Fruit fly (Drosophila melanogaster): ENCODE results near the gene wap.

The wap gene

DNA sequence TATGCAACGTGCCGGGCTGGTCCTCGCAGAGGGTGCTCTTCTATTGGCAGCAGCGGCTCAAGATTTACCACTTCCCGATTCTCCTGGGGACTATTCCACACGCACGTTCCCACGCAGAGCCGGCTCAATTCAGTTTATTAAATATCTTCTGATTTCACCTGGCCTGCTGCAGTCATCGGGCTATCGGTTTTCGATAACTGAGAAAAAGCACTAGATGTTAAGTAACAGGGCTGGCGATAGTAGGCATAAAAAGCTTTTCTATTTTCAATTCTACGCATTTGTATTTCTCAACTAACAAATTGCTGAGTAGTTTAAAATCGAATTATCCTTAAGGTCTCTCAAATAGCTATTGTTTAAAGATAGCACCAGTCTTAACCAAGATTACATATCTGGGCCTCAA, 16.6 kb upstream of the wap start, which contains the start of gene CG14613:
Gene CG14613 (minus strand): TSS at position 203 of the 400 bp plus-strand sequence.
- TF ChIP-seq Ets21C (GFP tag; optimal IDR thresholded peaks at IDR 0.05) (no peak), CG8319 (GFP tag; optimal IDR thresholded peaks at IDR 0.05) (no peak), net (GFP tag; optimal IDR thresholded peaks at IDR 0.05) (no peak), CG6808 (GFP tag; optimal IDR thresholded peaks at IDR 0.05) (no peak), Lpt (GFP tag; optimal IDR thresholded peaks at IDR 0.05) (no peak), cyc (GFP tag; optimal IDR thresholded peaks at IDR 0.05) (no peak), CG31627 (GFP tag; optimal IDR thresholded peaks at IDR 0.05) (no peak), CG34406 (GFP tag; optimal IDR thresholded peaks at IDR 0.05) (no peak), acj6 (GFP tag; optimal IDR thresholded peaks at IDR 0.05) (no peak), Eip75B (GFP tag; optimal IDR thresholded peaks at IDR 0.05) (no peak)

DNA sequence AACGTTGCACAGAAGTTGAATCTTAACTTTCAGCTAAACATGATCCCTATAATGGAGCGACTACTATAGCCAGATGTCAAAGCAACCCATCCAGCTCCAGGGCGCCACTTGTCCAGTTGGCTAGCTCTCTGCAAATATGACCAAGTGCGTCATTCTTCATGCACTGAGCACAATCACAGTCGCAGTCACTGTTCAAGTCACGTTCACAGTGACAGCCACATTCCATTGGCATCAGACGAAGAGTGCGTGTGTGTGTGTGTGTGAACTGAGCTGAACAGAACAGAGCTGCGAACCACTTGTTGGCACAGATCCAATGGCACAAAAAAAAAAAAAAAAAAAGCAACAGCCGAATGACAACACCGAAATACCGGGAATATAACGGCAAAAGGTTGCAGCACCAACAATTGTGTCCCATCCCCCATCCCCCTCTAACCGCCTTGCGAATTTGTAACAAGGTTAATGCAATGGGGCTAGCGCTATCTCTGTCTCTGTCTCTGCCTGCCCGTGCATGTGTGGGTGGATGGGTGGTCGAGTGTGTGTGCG, 6.1 kb upstream of the wap start:
- TF ChIP-seq spab (GFP tag; optimal IDR thresholded peaks at IDR 0.05) (no peak), eg (GFP tag; IDR thresholded peaks at IDR 0.05) (peak; percentile 58; the same call in 1 of the 3 replicates), CG7368 (GFP tag; optimal IDR thresholded peaks at IDR 0.05) (peak; percentile 6), Eip93F (GFP tag; optimal IDR thresholded peaks at IDR 0.05) (no peak), Eip75B (GFP tag; optimal IDR thresholded peaks at IDR 0.05) (no peak), Sox14 (GFP tag; optimal IDR thresholded peaks at IDR 0.05) (no peak), CG31627 (GFP tag; optimal IDR thresholded peaks at IDR 0.05) (no peak), lz (GFP tag; optimal IDR thresholded peaks at IDR 0.05) (no peak), cyc (GFP tag; optimal IDR thresholded peaks at IDR 0.05) (no peak), dac (GFP tag; optimal IDR thresholded peaks at IDR 0.05) (no peak), CG15336 (GFP tag; IDR thresholded peaks at IDR 0.05) (0 out of 2 replicates have a peak, but pooled peaks have one; percentile 22), vri (GFP tag; optimal IDR thresholded peaks at IDR 0.05) (no peak), fkh (GFP tag; optimal IDR thresholded peaks at IDR 0.05) (no peak), CG8119 (GFP tag; IDR thresholded peaks at IDR 0.05) (no peak), CG9139 (GFP tag; optimal IDR thresholded peaks at IDR 0.05) (no peak), topi (GFP tag; optimal IDR thresholded peaks at IDR 0.05) (no peak)

DNA sequence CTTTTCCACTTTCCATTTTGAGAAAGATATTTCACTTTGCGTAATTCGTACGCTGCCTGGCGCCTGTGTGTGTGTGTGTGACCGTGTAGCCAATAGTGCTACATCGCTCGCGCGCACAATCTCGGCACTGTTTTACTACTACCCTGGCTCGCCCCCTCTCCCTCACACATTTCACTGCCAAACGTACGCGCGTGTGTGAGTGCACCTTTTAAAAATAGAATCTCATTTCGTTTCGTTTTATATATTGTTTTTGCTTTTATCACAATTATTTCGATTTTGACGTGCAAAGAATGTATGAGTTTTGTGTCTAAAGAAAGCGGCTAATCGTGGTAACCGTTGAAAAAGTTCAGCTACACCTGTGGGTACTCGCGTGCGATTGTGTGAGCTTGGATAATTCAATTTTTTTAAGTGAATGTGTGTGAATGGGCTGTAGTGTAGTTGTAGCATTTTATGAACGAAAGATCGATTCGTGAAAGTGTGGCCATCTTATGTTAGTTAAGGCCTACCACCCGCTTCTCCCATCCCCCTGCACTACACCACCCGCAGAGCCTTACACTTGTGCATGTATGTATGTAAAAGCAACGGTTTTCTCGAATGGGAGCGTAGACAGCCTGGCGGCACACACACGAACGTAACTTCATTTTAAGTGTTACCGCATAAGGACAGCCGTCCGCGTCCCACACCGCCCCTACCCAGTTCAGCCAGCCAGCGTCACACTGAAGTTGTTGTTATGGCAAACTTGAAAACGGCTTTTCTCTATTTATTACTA, 1.1 kb upstream of the wap start:
- no peak for TF ChIP-seq net (GFP tag; optimal IDR thresholded peaks at IDR 0.05)
- TF ChIP-seq achi (GFP tag; optimal IDR thresholded peaks at IDR 0.05), result no peak
- TF ChIP-seq CG6854 (GFP tag; optimal IDR thresholded peaks at IDR 0.05), result no peak
- peak; percentile 18 for TF ChIP-seq CG16779 (tag; optimal IDR thresholded peaks at IDR 0.05)
- TF ChIP-seq svp (GFP tag), result no peak
- no peak for TF ChIP-seq CG10631 (GFP tag; optimal IDR thresholded peaks at IDR 0.05)
- peak; percentile 56 for TF ChIP-seq Blimp-1 (GFP tag; optimal IDR thresholded peaks at IDR 0.05)
- no peak for TF ChIP-seq CG6163 (GFP tag; IDR thresholded peaks at IDR 0.05)
- TF ChIP-seq pdm3 (GFP tag; optimal IDR thresholded peaks at IDR 0.05), result no peak
- no peak for TF ChIP-seq Lpt (GFP tag; optimal IDR thresholded peaks at IDR 0.05)
- no peak for TF ChIP-seq cyc (GFP tag; optimal IDR thresholded peaks at IDR 0.05)
- TF ChIP-seq Eip93F (GFP tag; optimal IDR thresholded peaks at IDR 0.05), result no peak
- TF ChIP-seq CG6276 (GFP tag; optimal IDR thresholded peaks at IDR 0.05), result no peak
- TF ChIP-seq salr (GFP tag; optimal IDR thresholded peaks at IDR 0.05), result no peak
- no peak for TF ChIP-seq dsx (GFP tag; optimal IDR thresholded peaks at IDR 0.05; ENCODE audit: poor library complexity, severe bottlenecking)
- TF ChIP-seq Hr4 (GFP tag; optimal IDR thresholded peaks at IDR 0.05), result no peak
- no peak for TF ChIP-seq CG11902 (GFP tag; optimal IDR thresholded peaks at IDR 0.05)
- no peak for TF ChIP-seq Gug (GFP tag; IDR thresholded peaks at IDR 0.05)
- no peak for TF ChIP-seq CG3919 (GFP tag; optimal IDR thresholded peaks at IDR 0.05)
- no peak for TF ChIP-seq CG31627 (GFP tag; optimal IDR thresholded peaks at IDR 0.05)
- no peak for TF ChIP-seq spab (GFP tag; optimal IDR thresholded peaks at IDR 0.05)
- no peak for TF ChIP-seq lz (GFP tag; optimal IDR thresholded peaks at IDR 0.05)
- TF ChIP-seq CG3032 (tag; optimal IDR thresholded peaks at IDR 0.05), result no peak
- TF ChIP-seq Eip78C (GFP tag), result peak; percentile 41
- TF ChIP-seq fd85E (GFP tag; optimal IDR thresholded peaks at IDR 0.05), result no peak
- TF ChIP-seq CG11762 (GFP tag; optimal IDR thresholded peaks at IDR 0.05; ENCODE audit: insufficient read depth), result no peak
- no peak for TF ChIP-seq Hr39 (GFP tag; optimal IDR thresholded peaks at IDR 0.05)
- TF ChIP-seq OdsH (GFP tag; optimal IDR thresholded peaks at IDR 0.05), result no peak
- no peak for TF ChIP-seq CG6808 (GFP tag; optimal IDR thresholded peaks at IDR 0.05)
- TF ChIP-seq Met (GFP tag; optimal IDR thresholded peaks at IDR 0.05), result no peak
- peak; percentile 79 for TF ChIP-seq vri (GFP tag; optimal IDR thresholded peaks at IDR 0.05)
- no peak for TF ChIP-seq Sox14 (GFP tag; optimal IDR thresholded peaks at IDR 0.05)
